Worm (Caenorhabditis elegans) whole organism, mixed stage, embryonic: ENCODE measurements around the gene ncs-4.

ENCODE experiments used
- bed-3 ChIP-seq: fragments of 200-800 bp; sonication (Bioruptor generic); optimal IDR thresholded peaks from 3 replicates; lab custom pipeline; 2018; ENCODE audit warnings: mild to moderate bottlenecking, missing genetic modification characterization, moderate library complexity, missing compliant biosample characterization
- snpc-4 ChIP-seq: fragments of 150-350 bp; optimal IDR thresholded peaks from 2 replicates; lab custom pipeline; 2014; ENCODE audit warnings: missing biosample characterization, missing genetic modification characterization

- TF ChIP-seq bed-3 (no peak), snpc-4 (tag; lab: Kevin White, UChicago) (no peak)
Observed at ce11 chrX:10189244-10189643, 12.9 kb downstream of the ncs-4 start.
